Worm (Caenorhabditis elegans): Measurements from ENCODE around the gene cpar-1.

Gene cpar-1

DNA sequence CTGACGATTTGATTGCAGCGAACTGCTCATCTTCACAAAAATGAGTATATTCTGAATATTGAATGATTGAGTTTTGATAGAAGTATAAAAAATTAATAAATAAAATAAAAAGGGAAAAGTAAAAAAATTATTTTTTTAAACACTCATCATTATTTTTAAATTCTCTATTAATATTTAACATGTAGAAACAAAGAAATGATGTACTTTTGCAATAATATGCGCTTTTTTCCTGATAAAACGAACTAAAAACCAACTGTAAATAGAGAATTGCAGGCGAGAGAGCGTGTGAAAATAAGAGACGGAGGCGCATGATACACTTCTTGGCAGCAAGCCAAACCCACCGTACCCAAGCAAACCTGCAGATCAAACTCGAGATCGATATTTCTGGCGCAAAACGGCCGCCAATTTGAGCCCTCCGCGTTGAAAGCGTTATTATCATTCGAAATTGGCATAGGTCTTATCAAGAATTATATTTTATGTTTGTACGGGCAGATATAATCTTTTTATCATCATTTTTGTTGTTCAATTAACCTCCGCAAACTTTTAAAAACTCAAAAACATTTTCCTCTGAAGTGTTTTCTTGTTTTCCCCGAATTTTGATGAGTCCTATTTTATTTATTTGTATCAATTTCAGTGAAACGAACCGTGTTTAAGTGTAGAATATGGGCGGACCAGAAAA lies 22.3 kb downstream of the cpar-1 start, which contains the start of the genes rheb-1 and spk-1 (continued):
- TF ChIP-seq daf-16 (GFP tag; optimal IDR thresholded peaks at IDR 0.05) (peak; percentile 50 to 74), daf-16 (tag; optimal IDR thresholded peaks at IDR 0.05) (peak; percentile 94), skn-1 (tag; optimal IDR thresholded peaks at IDR 0.05) (no peak), php-3 (GFP tag; IDR thresholded peaks at IDR 0.05) (peak; percentile 88), madf-5 (GFP tag; IDR thresholded peaks at IDR 0.05) (0 out of 4 replicates have a peak, but pooled peaks of 1 of the 2 experiments have one; percentile 14), unc-130 (GFP tag; optimal IDR thresholded peaks at IDR 0.05) (peak; percentile 81)

ce11 chrIII:9457192-9458103 lies 23.6 kb downstream of the cpar-1 start:
- TF ChIP-seq egl-43 (GFP tag; IDR thresholded peaks at IDR 0.05) (no peak), aha-1 (tag) (peak; percentile 99), nhr-42 (GFP tag; IDR thresholded peaks at IDR 0.05) (no peak), ZK337.2 (GFP tag; IDR thresholded peaks at IDR 0.05) (no peak), lir-3 (tag; optimal IDR thresholded peaks at IDR 0.05) (no peak), lsy-2 (tag; optimal IDR thresholded peaks at IDR 0.05) (peak in 1 of 2 experiments; percentile 53), madf-5 (GFP tag; IDR thresholded peaks at IDR 0.05) (no peak), pqm-1 (tag; optimal IDR thresholded peaks at IDR 0.05) (no peak), nhr-28 (tag; optimal IDR thresholded peaks at IDR 0.05) (peak; percentile 42), ZK546.5 (tag; optimal IDR thresholded peaks at IDR 0.05) (no peak), lim-7 (GFP tag; IDR thresholded peaks at IDR 0.05) (no peak), mep-1 (tag; optimal IDR thresholded peaks at IDR 0.05) (peak; percentile 16), spr-3 (GFP tag; optimal IDR thresholded peaks at IDR 0.05) (no peak), nhr-76 (tag; optimal IDR thresholded peaks at IDR 0.05) (no peak), lin-1 (GFP tag; IDR thresholded peaks at IDR 0.05) (no peak), unc-39 (tag; optimal IDR thresholded peaks at IDR 0.05) (no peak), ceh-20 (GFP tag; IDR thresholded peaks at IDR 0.05) (no peak), ceh-44 (GFP tag; IDR thresholded peaks at IDR 0.05) (no peak), php-3 (GFP tag; IDR thresholded peaks at IDR 0.05) (no peak), sdz-12 (GFP tag; optimal IDR thresholded peaks at IDR 0.05) (no peak), mdt-29 (GFP tag; IDR thresholded peaks at IDR 0.05) (no peak), dmd-8 (GFP tag; IDR thresholded peaks at IDR 0.05) (no peak), zfp-3 (GFP tag; conservative IDR thresholded peaks at IDR 0.05) (no peak), hmg-1.1 (GFP tag; IDR thresholded peaks at IDR 0.05) (peak; percentile 38; the same call in 1 of the 2 replicates), mes-2 (tag; optimal IDR thresholded peaks at IDR 0.05; ENCODE audit: poor library complexity, severe bottlenecking) (peak; percentile 19), nhr-6 (tag; optimal IDR thresholded peaks at IDR 0.05) (no peak), duxl-1 (tag; optimal IDR thresholded peaks at IDR 0.05; ENCODE audit: poor library complexity) (no peak), nhr-237 (tag; optimal IDR thresholded peaks at IDR 0.05) (no peak), mxl-3 (GFP tag; optimal IDR thresholded peaks at IDR 0.05) (peak; percentile 74), egl-27 (tag; optimal IDR thresholded peaks at IDR 0.05) (no peak), F44E2.7 (GFP tag; IDR thresholded peaks at IDR 0.05) (no peak), rbr-2 (tag; optimal IDR thresholded peaks at IDR 0.05) (no peak), ceh-62 (tag; optimal IDR thresholded peaks at IDR 0.05) (no peak), D1046.2 (GFP tag; IDR thresholded peaks at IDR 0.05) (no peak), nhr-111 (GFP tag; optimal IDR thresholded peaks at IDR 0.05) (no peak), madf-9 (GFP tag; conservative IDR thresholded peaks at IDR 0.05) (no peak), T26A8.4 (GFP tag; IDR thresholded peaks at IDR 0.05) (0 out of 2 replicates have a peak, but pooled peaks have one; percentile 31), lin-29 (GFP tag; IDR thresholded peaks at IDR 0.05) (no peak), fkh-10 (GFP tag; optimal IDR thresholded peaks at IDR 0.05) (no peak), set-16 (GFP tag; IDR thresholded peaks at IDR 0.05) (peak; percentile 54), hlh-11 (tag; optimal IDR thresholded peaks at IDR 0.05) (peak; percentile 87), lin-39 (tag; optimal IDR thresholded peaks at IDR 0.05) (no peak), hlh-30 (tag; optimal IDR thresholded peaks at IDR 0.05; ENCODE audit: insufficient read depth) (peak; percentile 57)

Data from whole organism, L4 larva.